Worm (Caenorhabditis elegans) whole organism, midembryonic: ENCODE measurements around the gene letm-1.

Experiments used
- T22C8.4 ChIP-seq: fragments of 200-800 bp; sonication (Bioruptor generic); IDR thresholded peaks from 2 replicates; pipeline ENCODE4 v1.3.6; 2022; ENCODE audit warnings: missing genetic modification characterization, missing compliant biosample characterization
- cog-1 ChIP-seq: sonication (generic microtip); optimal IDR thresholded peaks from 2 replicates; lab custom pipeline; 2016; ENCODE audit warnings: missing genetic modification characterization, missing compliant biosample characterization
- flt-1 ChIP-seq: fragments of 200-800 bp; sonication (Bioruptor generic); IDR thresholded peaks from 2 replicates; pipeline ENCODE4 v1.3.6; 2022; ENCODE audit warnings: missing genetic modification characterization, missing compliant biosample characterization
- klf-2 ChIP-seq: fragments of 200-800 bp; sonication (Bioruptor generic); conservative IDR thresholded peaks from 2 replicates; pipeline ENCODE4 v1.3.6; 2022; ENCODE audit warnings: missing genetic modification reagents, missing genetic modification characterization, missing compliant biosample characterization
- ref-1 ChIP-seq: fragments of 200-800 bp; sonication (Bioruptor generic); conservative IDR thresholded peaks from 2 replicates; pipeline ENCODE4 v1.3.6; 2022; ENCODE audit warnings: missing genetic modification reagents, missing genetic modification characterization, missing compliant biosample characterization
- tab-1 ChIP-seq: fragments of 200-800 bp; sonication (Bioruptor generic); IDR thresholded peaks from 2 replicates; pipeline ENCODE4 v1.3.6; 2022; ENCODE audit warnings: missing genetic modification characterization, missing compliant biosample characterization
- ztf-23 ChIP-seq: fragments of 200-800 bp; sonication (Bioruptor generic); IDR thresholded peaks from 2 replicates; pipeline ENCODE4 v1.3.6; 2022; ENCODE audit warnings: missing genetic modification reagents, missing genetic modification characterization, missing compliant biosample characterization
- ztf-29 ChIP-seq: fragments of 200-800 bp; sonication (Bioruptor generic); IDR thresholded peaks from 2 replicates; pipeline ENCODE4 v1.3.6; 2022; ENCODE audit warnings: missing genetic modification reagents, missing genetic modification characterization, missing compliant biosample characterization

DNA sequence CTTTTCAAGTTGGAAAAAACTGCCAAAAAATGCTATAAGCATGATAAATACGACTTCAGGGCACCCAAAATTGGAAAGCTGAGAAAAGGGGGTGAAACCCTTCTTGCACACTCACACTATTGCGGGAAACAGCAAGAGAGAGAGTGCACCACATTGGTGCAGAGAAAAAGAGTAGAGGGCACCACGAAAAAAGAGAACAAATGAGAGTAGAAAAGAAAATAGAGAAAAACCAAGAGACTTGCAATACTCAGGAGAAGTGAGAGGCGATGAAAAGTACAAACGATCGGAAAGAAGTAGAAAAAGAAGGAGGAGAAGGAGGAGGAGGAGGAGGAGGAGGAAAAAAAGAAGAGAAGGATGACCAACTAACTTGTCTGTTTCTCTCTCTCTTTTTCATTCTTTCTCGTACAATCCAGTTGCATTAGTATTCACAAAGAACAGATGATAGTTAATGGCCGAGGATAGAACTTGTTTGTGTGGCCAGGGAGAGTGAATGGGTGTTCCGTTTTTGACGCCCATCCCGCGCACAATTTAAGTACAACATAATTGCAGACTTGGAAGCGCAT is 5.8 kb upstream of the letm-1 start:
- TF ChIP-seq klf-2 (GFP tag; lab: Robert Waterston, UW) (no peak), ztf-23 (GFP tag; lab: Robert Waterston, UW) (no peak), flt-1 (GFP tag; lab: Robert Waterston, UW) (no peak), ztf-29 (GFP tag; lab: Robert Waterston, UW) (no peak), T22C8.4 (GFP tag; lab: Robert Waterston, UW) (no peak), ref-1 (no peak), cog-1 (tag; lab: Kevin White, UChicago) (peak; percentile 69), tab-1 (GFP tag; lab: Robert Waterston, UW) (no peak)
